Worm (Caenorhabditis elegans): ENCODE data around the gene srz-47.

ce11 chrV:17178457-17178856 lies 13.7 kb downstream of the srz-47 start, which contains the start of gene srh-174:
- TF ChIP-seq hlh-30 (tag; optimal IDR thresholded peaks at IDR 0.05; ENCODE audit: insufficient read depth) (no peak), dve-1 (tag; optimal IDR thresholded peaks at IDR 0.05) (no peak), sdc-2 (tag; optimal IDR thresholded peaks at IDR 0.05) (no peak), nfya-1 (tag; optimal IDR thresholded peaks at IDR 0.05) (no peak), ama-1 (optimal IDR thresholded peaks at IDR 0.05) (no peak), eyg-1 (tag; optimal IDR thresholded peaks at IDR 0.05) (no peak), elt-2 (tag; optimal IDR thresholded peaks at IDR 0.05) (no peak), pha-2 (tag; optimal IDR thresholded peaks at IDR 0.05) (no peak), odd-2 (tag; optimal IDR thresholded peaks at IDR 0.05) (no peak), tbx-2 (tag; optimal IDR thresholded peaks at IDR 0.05) (no peak)
